Worm (Caenorhabditis elegans) whole organism, L3 larva: ENCODE data around the gene srt-47.
A peak's percentile ranks its signal among the peaks of the same experiment; 100 is the strongest.

Source experiments
- R02D3.7 ChIP-seq: fragments of 150-350 bp; optimal IDR thresholded peaks from 2 replicates; lab custom pipeline; 2014; ENCODE audit warnings: missing biosample characterization, missing genetic modification characterization
- fos-1 ChIP-seq: fragments of 150-350 bp; optimal IDR thresholded peaks from 2 replicates; lab custom pipeline; 2014; ENCODE audit warnings: missing biosample characterization, missing genetic modification characterization
- pqm-1 ChIP-seq: fragments of 150-350 bp; optimal IDR thresholded peaks from 2 replicates; lab custom pipeline; 2017; ENCODE audit warnings: missing biosample characterization, missing genetic modification characterization, inconsistent platforms
- skn-1 ChIP-seq: fragments of 150-350 bp; optimal IDR thresholded peaks from 2 replicates; lab custom pipeline; 2014; ENCODE audit warnings: missing biosample characterization, missing genetic modification characterization
- unc-62 ChIP-seq: fragments of 150-350 bp; sonication (generic microtip); optimal IDR thresholded peaks from 4 replicates; lab custom pipeline; 2014; ENCODE audit warnings: missing biosample characterization, missing genetic modification reagents, missing genetic modification characterization
- ztf-11 ChIP-seq: fragments of 150-350 bp; optimal IDR thresholded peaks from 2 replicates; lab custom pipeline; 2014; ENCODE audit warnings: missing biosample characterization, missing genetic modification characterization

DNA sequence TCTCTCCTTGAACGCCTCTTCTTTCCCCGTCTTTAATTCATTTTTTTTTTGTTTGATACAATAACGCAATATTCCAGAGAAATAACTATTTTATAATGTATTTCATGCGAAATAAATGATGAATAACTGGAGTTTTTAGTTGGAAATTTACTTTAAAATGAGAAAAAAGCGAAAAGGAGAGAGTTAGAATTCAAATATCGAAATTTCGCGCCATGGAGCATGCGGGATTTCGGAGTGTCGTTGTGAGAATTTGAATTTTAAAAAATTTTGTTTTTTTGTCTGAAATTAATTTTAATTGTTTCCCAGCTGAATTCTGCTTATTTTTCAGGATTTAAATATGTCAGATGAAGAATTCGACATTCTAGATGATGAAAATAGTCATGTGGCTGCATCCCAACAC, 27.8 kb downstream of the srt-47 start, which contains the start of gene fcd-2:
- peak; percentile 31 for TF ChIP-seq skn-1 (tag; lab: Kevin White, UChicago)
- TF ChIP-seq unc-62 = no peak
- TF ChIP-seq fos-1 (tag; lab: Kevin White, UChicago) = no peak
- TF ChIP-seq ztf-11 (tag; lab: Kevin White, UChicago) = no peak
- TF ChIP-seq R02D3.7 (tag; lab: Kevin White, UChicago) = peak; percentile 27
- TF ChIP-seq pqm-1 (tag; lab: Kevin White, UChicago) = peak; percentile 2
